Worm (Caenorhabditis elegans): Measurements from ENCODE around the gene W03G1.5.

The W03G1.5 gene

DNA sequence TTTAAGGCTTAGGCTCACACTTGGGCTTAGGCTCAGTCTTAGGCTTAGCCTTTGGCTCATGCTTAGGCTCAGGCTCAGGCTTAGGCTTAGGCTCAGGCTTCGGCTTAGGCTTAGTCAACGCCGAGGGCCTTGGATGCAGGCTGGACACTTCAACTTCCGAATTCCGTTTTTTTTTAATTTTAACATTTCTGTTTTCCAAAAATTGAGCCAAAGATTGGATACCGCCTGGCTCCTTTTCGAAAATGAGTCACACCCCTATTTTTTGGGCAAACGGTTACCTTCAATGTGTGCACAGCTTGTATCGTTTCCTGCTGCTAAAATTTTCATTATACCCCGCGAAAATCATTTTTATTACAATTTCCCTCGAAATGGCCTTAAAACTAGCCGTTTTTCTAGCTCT is 50.8 kb downstream of the W03G1.5 start, which contains the start of gene M04G7.1:
M04G7.1 (plus strand) TSS at position 301 of the 400 bp plus-strand sequence.
- no peak for TF ChIP-seq nhr-237 (tag; optimal IDR thresholded peaks at IDR 0.05)
- TF ChIP-seq lsy-2 (tag; optimal IDR thresholded peaks at IDR 0.05): no peak
- no peak for TF ChIP-seq elt-3 (tag; optimal IDR thresholded peaks at IDR 0.05)
- no peak for TF ChIP-seq flh-1 (GFP tag; optimal IDR thresholded peaks at IDR 0.05)
- TF ChIP-seq elt-1 (tag; optimal IDR thresholded peaks at IDR 0.05; ENCODE audit: borderline replicate concordance, insufficient read depth): no peak
- TF ChIP-seq ceh-39 (tag; optimal IDR thresholded peaks at IDR 0.05): no peak
- no peak for TF ChIP-seq nhr-2 (tag; optimal IDR thresholded peaks at IDR 0.05)
- TF ChIP-seq zip-8 (tag; optimal IDR thresholded peaks at IDR 0.05): no peak
- TF ChIP-seq nhr-76 (tag; optimal IDR thresholded peaks at IDR 0.05): no peak
- no peak for TF ChIP-seq unc-62 (GFP tag; optimal IDR thresholded peaks at IDR 0.05)
- no peak for TF ChIP-seq sptf-1 (tag; optimal IDR thresholded peaks at IDR 0.05)
- no peak for TF ChIP-seq mab-5 (tag; optimal IDR thresholded peaks at IDR 0.05)
- no peak for TF ChIP-seq unc-39 (tag; optimal IDR thresholded peaks at IDR 0.05)
- TF ChIP-seq mep-1 (tag; optimal IDR thresholded peaks at IDR 0.05): no peak
- no peak for TF ChIP-seq ham-2 (GFP tag; optimal IDR thresholded peaks at IDR 0.05)
- no peak for TF ChIP-seq nhr-28 (tag; optimal IDR thresholded peaks at IDR 0.05)
- no peak for TF ChIP-seq lin-13 (tag; optimal IDR thresholded peaks at IDR 0.05)

Measured in whole organism, mixed stage, embryonic.